Worm (Caenorhabditis elegans) whole organism, L4/young adult: ENCODE measurements around the gene T09A5.4.

Source experiments
- dao-5 ChIP-seq: sonication (generic microtip); optimal IDR thresholded peaks from 2 replicates; lab custom pipeline; 2016; ENCODE audit warnings: missing genotype, missing genetic modification characterization, moderate library complexity, missing compliant biosample characterization
- him-1 ChIP-seq: sonication (generic microtip); optimal IDR thresholded peaks from 2 replicates; lab custom pipeline; 2016; ENCODE audit warnings: missing genotype, missing genetic modification reagents, missing genetic modification characterization, missing compliant biosample characterization

ce11 chrII:7850575-7850974 lies 4.6 kb downstream of the T09A5.4 start:
- TF ChIP-seq dao-5 (tag; lab: Kevin White, UChicago) (no peak), him-1 (tag; lab: Kevin White, UChicago) (no peak)
